Worm (Caenorhabditis elegans): ENCODE measurements around the gene Y7A5A.3.

- no peak for TF ChIP-seq blmp-1 (tag; optimal IDR thresholded peaks at IDR 0.05)
- TF ChIP-seq fkh-10 (GFP tag; optimal IDR thresholded peaks at IDR 0.05), result no peak
- no peak for TF ChIP-seq tlp-1 (tag; optimal IDR thresholded peaks at IDR 0.05)
- no peak for TF ChIP-seq sup-37 (GFP tag; optimal IDR thresholded peaks at IDR 0.05)
- no peak for TF ChIP-seq aly-2 (tag; optimal IDR thresholded peaks at IDR 0.05)
- TF ChIP-seq lin-15B (tag; optimal IDR thresholded peaks at IDR 0.05), result no peak
- TF ChIP-seq aha-1 (tag; optimal IDR thresholded peaks at IDR 0.05), result no peak
- no peak for TF ChIP-seq ama-1 (optimal IDR thresholded peaks at IDR 0.05)
- no peak for TF ChIP-seq unc-86 (tag; optimal IDR thresholded peaks at IDR 0.05)
- no peak for TF ChIP-seq unc-62 (GFP tag; optimal IDR thresholded peaks at IDR 0.05)
Measured at ce11 chrX:15746705-15747104, 37.8 kb downstream of the Y7A5A.3 start, which contains the start of gene srxa-9.

All from whole organism, L1 larva.